Worm (Caenorhabditis elegans): ENCODE data around the gene T05A7.12.

T05A7.12 gene

ce11 chrII:4710120-4710519, 47.0 kb upstream of the T05A7.12 start, which contains the start of gene tag-151 (continued):
- TF ChIP-seq B0336.3 (GFP tag; IDR thresholded peaks at IDR 0.05) (peak; percentile 66; the same call in 1 of the 2 replicates), lin-40 (tag; optimal IDR thresholded peaks at IDR 0.05) (peak; percentile 9), unc-130 (GFP tag; optimal IDR thresholded peaks at IDR 0.05) (peak; percentile 46), xnd-1 (tag; optimal IDR thresholded peaks at IDR 0.05) (peak; percentile 23), sdz-38 (tag; optimal IDR thresholded peaks at IDR 0.05) (no peak), ekl-4 (GFP tag; IDR thresholded peaks at IDR 0.05) (peak; percentile 49; the same call in 1 of the 2 replicates), tlf-1 (GFP tag; optimal IDR thresholded peaks at IDR 0.05) (peak; percentile 9), cebp-1 (GFP tag; IDR thresholded peaks at IDR 0.05) (no peak), cebp-1 (tag; optimal IDR thresholded peaks at IDR 0.05) (no peak), nfya-1 (tag; optimal IDR thresholded peaks at IDR 0.05; ENCODE audit: borderline replicate concordance, insufficient read depth) (no peak), mcd-1 (GFP tag; IDR thresholded peaks at IDR 0.05) (no peak), snpc-4 (GFP tag; optimal IDR thresholded peaks at IDR 0.05) (no peak), snpc-4 (tag; optimal IDR thresholded peaks at IDR 0.05) (peak in 2 of 4 experiments; percentile 13 to 29), sptf-2 (GFP tag; optimal IDR thresholded peaks at IDR 0.05) (no peak), Y56A3A.18 (GFP tag; IDR thresholded peaks at IDR 0.05) (peak; percentile 73), ama-1 (optimal IDR thresholded peaks at IDR 0.05) (no peak), ama-1 (GFP tag; optimal IDR thresholded peaks at IDR 0.05) (peak in 1 of 2 experiments; percentile 71), ztf-28 (GFP tag; IDR thresholded peaks at IDR 0.05) (no peak), ceh-91 (GFP tag; IDR thresholded peaks at IDR 0.05) (no peak)

- no peak for TF ChIP-seq repo-1 (tag; optimal IDR thresholded peaks at IDR 0.05)
- peak; percentile 12 for TF ChIP-seq xnd-1 (tag; optimal IDR thresholded peaks at IDR 0.05)
- no peak for TF ChIP-seq tbx-9 (tag; optimal IDR thresholded peaks at IDR 0.05; ENCODE audit: borderline replicate concordance)
- peak; percentile 68 for TF ChIP-seq lin-54 (GFP tag; optimal IDR thresholded peaks at IDR 0.05)
- TF ChIP-seq ceh-91 (GFP tag; IDR thresholded peaks at IDR 0.05) = 0 out of 2 replicates have a peak, but pooled peaks have one; percentile 33
- no peak for TF ChIP-seq ztf-26 (tag; optimal IDR thresholded peaks at IDR 0.05)
- no peak for TF ChIP-seq ccch-3 (GFP tag; optimal IDR thresholded peaks at IDR 0.05)
- TF ChIP-seq pbrm-1 (GFP tag; IDR thresholded peaks at IDR 0.05) = peak; percentile 25; the same call in 1 of the 2 replicates
- TF ChIP-seq ama-1 (optimal IDR thresholded peaks at IDR 0.05) = no peak
- TF ChIP-seq ama-1 (GFP tag; optimal IDR thresholded peaks at IDR 0.05) = no peak
- no peak for TF ChIP-seq T07F8.4 (tag; optimal IDR thresholded peaks at IDR 0.05)
- TF ChIP-seq dpff-1 (tag; optimal IDR thresholded peaks at IDR 0.05) = no peak
- no peak for TF ChIP-seq Y79H2A.3 (GFP tag; conservative IDR thresholded peaks at IDR 0.05)
- TF ChIP-seq let-526 (GFP tag; IDR thresholded peaks at IDR 0.05) = no peak
- no peak for TF ChIP-seq ets-4 (GFP tag; optimal IDR thresholded peaks at IDR 0.05)
- peak; percentile 16 for TF ChIP-seq ZK185.1 (tag; optimal IDR thresholded peaks at IDR 0.05; ENCODE audit: poor library complexity, severe bottlenecking)
- TF ChIP-seq nfyb-1 (GFP tag; IDR thresholded peaks at IDR 0.05) = peak; percentile 33; the same call in 1 of the 2 replicates
- no peak for TF ChIP-seq C06A6.2 (GFP tag; conservative IDR thresholded peaks at IDR 0.05)
- no peak for TF ChIP-seq bed-1 (GFP tag; IDR thresholded peaks at IDR 0.05)
- TF ChIP-seq Y53F4B.3 (GFP tag; IDR thresholded peaks at IDR 0.05) = no peak
- TF ChIP-seq nhr-90 (tag; optimal IDR thresholded peaks at IDR 0.05) = no peak
- no peak for TF ChIP-seq Y56A3A.18 (GFP tag; IDR thresholded peaks at IDR 0.05)
- TF ChIP-seq B0035.1 (tag; optimal IDR thresholded peaks at IDR 0.05) = no peak
- TF ChIP-seq madf-8 (GFP tag; conservative IDR thresholded peaks at IDR 0.05) = peak; percentile 14; the same call in 1 of the 2 replicates
- TF ChIP-seq tlf-1 (GFP tag; optimal IDR thresholded peaks at IDR 0.05) = no peak
- peak; percentile 92 for TF ChIP-seq F33H1.4 (GFP tag; IDR thresholded peaks at IDR 0.05)
- no peak for TF ChIP-seq snpc-4 (GFP tag; optimal IDR thresholded peaks at IDR 0.05)
- peak in 3 of 4 experiments; percentile 7 to 53 (median 28) for TF ChIP-seq snpc-4 (tag; optimal IDR thresholded peaks at IDR 0.05)
- TF ChIP-seq mcd-1 (GFP tag; IDR thresholded peaks at IDR 0.05) = peak; percentile 71
- no peak for TF ChIP-seq Y53G8AR.9 (GFP tag; conservative IDR thresholded peaks at IDR 0.05)
- no peak for TF ChIP-seq ceh-79 (tag; optimal IDR thresholded peaks at IDR 0.05)
- no peak for TF ChIP-seq chd-7 (tag; optimal IDR thresholded peaks at IDR 0.05)
- TF ChIP-seq cebp-2 (GFP tag; IDR thresholded peaks at IDR 0.05) = no peak
- TF ChIP-seq F57A8.1 (GFP tag; optimal IDR thresholded peaks at IDR 0.05) = no peak
- TF ChIP-seq pha-4 (tag; optimal IDR thresholded peaks at IDR 0.05) = no peak
- TF ChIP-seq F55B11.4 (tag; optimal IDR thresholded peaks at IDR 0.05; ENCODE audit: borderline replicate concordance, insufficient read depth) = no peak
Measured at ce11 chrII:4706359-4706871, 43.3 kb upstream of the T05A7.12 start, which contains the start of the genes F10G7.9 and tsn-1. Gene F10G7.9, minus strand, starts transcription at chrII:4706485. Gene tsn-1, plus strand, starts transcription at chrII:4706821.
